Fruit fly (Drosophila melanogaster): ENCODE data around the gene CG7560.

Gene CG7560

dm6 chr3L:11379698-11380438 lies 45.1 kb upstream of the CG7560 start (continued):
- peak; percentile 16 for TF ChIP-seq CG6689 (GFP tag; IDR thresholded peaks at IDR 0.05)
- peak; percentile 48 for TF ChIP-seq CG13424 (tag; optimal IDR thresholded peaks at IDR 0.05)
- no peak for TF ChIP-seq CrebB (tag; optimal IDR thresholded peaks at IDR 0.05)
- peak; percentile 28 for TF ChIP-seq Mes4 (GFP tag; optimal IDR thresholded peaks at IDR 0.05)

dm6 chr3L:11380439-11380783 lies 44.5 kb upstream of the CG7560 start:
- TF ChIP-seq shn (GFP tag; optimal IDR thresholded peaks at IDR 0.05) (no peak), Rfx (GFP tag; IDR thresholded peaks at IDR 0.05) (0 out of 2 replicates have a peak, but pooled peaks have one; percentile 18), eve (GFP tag; optimal IDR thresholded peaks at IDR 0.05) (peak in 1 of 2 experiments; percentile 3), sens-2 (GFP tag; IDR thresholded peaks at IDR 0.05) (0 out of 2 replicates have a peak, but pooled peaks have one; percentile 2)

dm6 chr3L:11381126-11381940 lies 43.6 kb upstream of the CG7560 start:
- 0 out of 3 replicates have a peak, but pooled peaks have one; percentile 29 for TF ChIP-seq otp (GFP tag; IDR thresholded peaks at IDR 0.05)
- no peak for TF ChIP-seq CkIIα-i1 (GFP tag; IDR thresholded peaks at IDR 0.05)
- no peak for TF ChIP-seq phol (tag; optimal IDR thresholded peaks at IDR 0.05)
- TF ChIP-seq Optix (GFP tag; IDR thresholded peaks at IDR 0.05) = 0 out of 3 replicates have a peak, but pooled peaks have one; percentile 24
- 0 out of 2 replicates have a peak, but pooled peaks have one; percentile 42 for TF ChIP-seq seq (GFP tag; IDR thresholded peaks at IDR 0.05)
- no peak for TF ChIP-seq luna (GFP tag; optimal IDR thresholded peaks at IDR 0.05)
- TF ChIP-seq CG33213 (GFP tag; optimal IDR thresholded peaks at IDR 0.05) = no peak
- TF ChIP-seq CG6654 (GFP tag; optimal IDR thresholded peaks at IDR 0.05) = no peak
- peak; percentile 26; the same call in 1 of the 2 replicates for TF ChIP-seq CG43689 (GFP tag; IDR thresholded peaks at IDR 0.05)
- TF ChIP-seq Hmr (GFP tag; optimal IDR thresholded peaks at IDR 0.05) = peak; percentile 2
- TF ChIP-seq tll (GFP tag; optimal IDR thresholded peaks at IDR 0.05) = no peak
- TF ChIP-seq Bgb (GFP tag; IDR thresholded peaks at IDR 0.05; ENCODE audit: partially characterized antibody) = no peak
- TF ChIP-seq cwo (GFP tag; optimal IDR thresholded peaks at IDR 0.05) = peak; percentile 12
- TF ChIP-seq CG34422 (GFP tag; IDR thresholded peaks at IDR 0.05) = 0 out of 3 replicates have a peak, but pooled peaks have one; percentile 24
- TF ChIP-seq cad (GFP tag; optimal IDR thresholded peaks at IDR 0.05) = no peak
- TF ChIP-seq row (GFP tag; IDR thresholded peaks at IDR 0.05) = peak; percentile 46
- TF ChIP-seq Scr (GFP tag; IDR thresholded peaks at IDR 0.05; ENCODE audit: partially characterized antibody) = no peak
- TF ChIP-seq CG1647 (GFP tag; optimal IDR thresholded peaks at IDR 0.05) = no peak
- TF ChIP-seq gcm (GFP tag; optimal IDR thresholded peaks at IDR 0.05) = peak; percentile 87
- TF ChIP-seq HmgZ (tag; optimal IDR thresholded peaks at IDR 0.05) = no peak
- TF ChIP-seq CG1603 (tag; optimal IDR thresholded peaks at IDR 0.05) = no peak
- TF ChIP-seq Med (GFP tag) = peak; percentile 57
- no peak for TF ChIP-seq fd102C (GFP tag; optimal IDR thresholded peaks at IDR 0.05)
- TF ChIP-seq lab (GFP tag; optimal IDR thresholded peaks at IDR 0.05) = peak; percentile 50
- peak; percentile 15 for TF ChIP-seq CG3281 (GFP tag; optimal IDR thresholded peaks at IDR 0.05)
- no peak for TF ChIP-seq Deaf1 (tag; optimal IDR thresholded peaks at IDR 0.05)
- TF ChIP-seq ATbp (GFP tag; optimal IDR thresholded peaks at IDR 0.05) = peak; percentile 2
- TF ChIP-seq CG10979 (tag; optimal IDR thresholded peaks at IDR 0.05) = peak; percentile 18
- TF ChIP-seq mirr (GFP tag; optimal IDR thresholded peaks at IDR 0.05) = peak; percentile 48
- TF ChIP-seq tap (tag; optimal IDR thresholded peaks at IDR 0.05) = no peak
- peak; percentile 69 for TF ChIP-seq sens (GFP tag)
- peak; percentile 28 for TF ChIP-seq CG15514 (GFP tag; optimal IDR thresholded peaks at IDR 0.05)
- peak; percentile 1 for TF ChIP-seq gem (tag; optimal IDR thresholded peaks at IDR 0.05)
- peak; percentile 70 for TF ChIP-seq rib (GFP tag; IDR thresholded peaks at IDR 0.05)
- no peak for TF ChIP-seq CG12236 (GFP tag; optimal IDR thresholded peaks at IDR 0.05)
- TF ChIP-seq nerfin-2 (GFP tag; IDR thresholded peaks at IDR 0.05; ENCODE audit: partially characterized antibody) = no peak
